Worm (Caenorhabditis elegans) whole organism, young adult: ENCODE measurements around the gene H21P03.10.

Experiments
- C06A6.2 ChIP-seq: fragments of 200-800 bp; sonication (Bioruptor generic); conservative IDR thresholded peaks from 2 replicates; pipeline ENCODE4 v1.3.6; 2022; ENCODE audit warnings: missing genetic modification characterization, missing compliant biosample characterization
- F33H1.4 ChIP-seq: fragments of 200-800 bp; sonication (Bioruptor generic); IDR thresholded peaks from 2 replicates; pipeline ENCODE4 v1.3.6; 2022; ENCODE audit warnings: missing genetic modification reagents, missing genetic modification characterization, missing compliant biosample characterization
- F37B4.10 ChIP-seq: fragments of 200-800 bp; sonication (Bioruptor generic); IDR thresholded peaks from 2 replicates; pipeline ENCODE4 v1.3.6; 2022; ENCODE audit warnings: missing genetic modification characterization, missing compliant biosample characterization
- F39B2.1 ChIP-seq: fragments of 200-800 bp; sonication (Bioruptor generic); IDR thresholded peaks from 2 replicates; pipeline ENCODE4 v1.3.6; 2022; ENCODE audit warnings: missing genetic modification reagents, missing genetic modification characterization, missing compliant biosample characterization
- T07F8.4 ChIP-seq: sonication (generic microtip); optimal IDR thresholded peaks from 2 replicates; lab custom pipeline; 2016; ENCODE audit warnings: mild to moderate bottlenecking, missing genetic modification characterization, moderate library complexity, missing compliant biosample characterization
- T26A5.8 ChIP-seq: sonication (generic microtip); optimal IDR thresholded peaks from 2 replicates; lab custom pipeline; 2016; ENCODE audit warnings: missing genetic modification characterization, missing compliant biosample characterization
- Y95B8A.8 ChIP-seq: fragments of 200-800 bp; sonication (Bioruptor generic); IDR thresholded peaks from 2 replicates; pipeline ENCODE4 v1.3.6; 2022; ENCODE audit warnings: missing genetic modification reagents, missing genetic modification characterization, missing compliant biosample characterization
- attf-5 ChIP-seq: fragments of 200-800 bp; sonication (Bioruptor generic); optimal IDR thresholded peaks from 2 replicates; lab custom pipeline; 2018; ENCODE audit warnings: mild to moderate bottlenecking, missing genetic modification characterization, missing compliant biosample characterization
- cebp-2 ChIP-seq: fragments of 200-800 bp; sonication (Bioruptor generic); IDR thresholded peaks from 2 replicates; pipeline ENCODE4 v1.3.6; 2022; ENCODE audit warnings: missing genetic modification characterization, missing compliant biosample characterization
- ceh-27 ChIP-seq: fragments of 200-800 bp; sonication (Bioruptor generic); optimal IDR thresholded peaks from 2 replicates; lab custom pipeline; 2018; ENCODE audit warnings: mild to moderate bottlenecking, missing genetic modification characterization, moderate library complexity, missing compliant biosample characterization
- ceh-58 ChIP-seq: fragments of 200-800 bp; sonication (Bioruptor generic); IDR thresholded peaks from 2 replicates; pipeline ENCODE4 v1.3.6; 2022; ENCODE audit warnings: missing genetic modification characterization, missing compliant biosample characterization
- egl-44 ChIP-seq: fragments of 200-800 bp; sonication (Bioruptor generic); IDR thresholded peaks from 2 replicates; pipeline ENCODE4 v1.3.6; 2022; ENCODE audit warnings: missing genetic modification reagents, missing genetic modification characterization, missing compliant biosample characterization
- gei-17 ChIP-seq: fragments of 200-800 bp; sonication (Bioruptor generic); optimal IDR thresholded peaks from 2 replicates; lab custom pipeline; 2018; ENCODE audit warnings: mild to moderate bottlenecking, missing genetic modification characterization, missing compliant biosample characterization
- hmg-1.2 ChIP-seq: fragments of 200-800 bp; sonication (Bioruptor generic); IDR thresholded peaks from 2 replicates; pipeline ENCODE4 v1.3.6; 2022; ENCODE audit warnings: missing genetic modification reagents, missing genetic modification characterization, missing compliant biosample characterization
- hrde-1 ChIP-seq: sonication (generic microtip); optimal IDR thresholded peaks from 2 replicates; lab custom pipeline; 2016; ENCODE audit warnings: missing genetic modification characterization, mild to moderate bottlenecking, missing compliant biosample characterization, moderate library complexity, missing genotype, missing genetic modification reagents, borderline replicate concordance
- hsf-1 ChIP-seq: fragments of 200-800 bp; sonication (Bioruptor generic); IDR thresholded peaks from 2 replicates; pipeline ENCODE4 v1.3.6; 2022; ENCODE audit warnings: missing genetic modification reagents, missing genetic modification characterization, missing compliant biosample characterization
- lag-1 ChIP-seq: fragments of 200-800 bp; sonication (Bioruptor generic); IDR thresholded peaks from 2 replicates; pipeline ENCODE4 v1.3.6; 2022; ENCODE audit warnings: missing genetic modification reagents, missing genetic modification characterization, missing compliant biosample characterization
- let-607 ChIP-seq, 2 experiments: fragments of 200-800 bp in 1 of 2; sonication (Bioruptor generic) in 1 of 2; sonication (generic microtip) in 1 of 2; optimal IDR thresholded peaks; 2 replicates each; lab custom pipeline; 2016 to 2018; ENCODE audit warnings: mild to moderate bottlenecking in 2 of 2, missing compliant biosample characterization in 2 of 2, missing genetic modification characterization in 2 of 2, moderate library complexity in 2 of 2, missing genotype in 1 of 2
- lin-40 ChIP-seq: sonication (generic microtip); optimal IDR thresholded peaks from 2 replicates; lab custom pipeline; 2016; ENCODE audit warnings: missing genetic modification characterization, mild to moderate bottlenecking, missing compliant biosample characterization, missing genotype, missing genetic modification reagents
- lin-54 ChIP-seq: fragments of 200-800 bp; sonication (Bioruptor generic); optimal IDR thresholded peaks from 2 replicates; lab custom pipeline; 2018; ENCODE audit warnings: mild to moderate bottlenecking, missing genetic modification characterization, missing compliant biosample characterization
- lsl-1 ChIP-seq: fragments of 200-800 bp; sonication (Bioruptor generic); optimal IDR thresholded peaks from 2 replicates; lab custom pipeline; 2018; ENCODE audit warnings: mild to moderate bottlenecking, missing genetic modification characterization, moderate library complexity, missing compliant biosample characterization
- madf-6 ChIP-seq: fragments of 200-800 bp; sonication (Bioruptor generic); IDR thresholded peaks from 2 replicates; pipeline ENCODE4 v1.3.6; 2022; ENCODE audit warnings: missing genetic modification reagents, missing genetic modification characterization, missing compliant biosample characterization
- nfya-1 ChIP-seq: sonication (generic microtip); optimal IDR thresholded peaks from 2 replicates; lab custom pipeline; 2017; ENCODE audit warnings: antibody characterized with exemption, missing compliant biosample characterization, missing genetic modification characterization, borderline replicate concordance; ENCODE audit not compliant: insufficient read depth
- nhr-120 ChIP-seq: fragments of 200-800 bp; sonication (Bioruptor generic); IDR thresholded peaks from 2 replicates; pipeline ENCODE4 v1.3.6; 2022; ENCODE audit warnings: missing genetic modification characterization, missing compliant biosample characterization
- nhr-80 ChIP-seq: sonication (generic microtip); optimal IDR thresholded peaks from 2 replicates; lab custom pipeline; 2016; ENCODE audit warnings: missing genetic modification characterization, missing compliant biosample characterization
- rcor-1 ChIP-seq: fragments of 200-800 bp; sonication (Bioruptor generic); IDR thresholded peaks from 2 replicates; pipeline ENCODE4 v1.3.6; 2022; ENCODE audit warnings: missing genetic modification reagents, missing genetic modification characterization, missing compliant biosample characterization
- rec-8 ChIP-seq, 2 experiments: sonication (generic microtip); optimal IDR thresholded peaks; 2 replicates each; lab custom pipeline; 2016; ENCODE audit warnings: mild to moderate bottlenecking in 2 of 2, missing genetic modification characterization in 2 of 2, missing genetic modification reagents in 2 of 2, missing genotype in 2 of 2, missing biosample characterization in 1 of 2, missing compliant biosample characterization in 1 of 2, moderate library complexity in 1 of 2
- sdz-38 ChIP-seq: sonication (generic microtip); optimal IDR thresholded peaks from 2 replicates; lab custom pipeline; 2016; ENCODE audit warnings: missing genotype, missing genetic modification characterization, missing compliant biosample characterization
- sptf-2 ChIP-seq: fragments of 200-800 bp; sonication (Bioruptor generic); optimal IDR thresholded peaks from 2 replicates; lab custom pipeline; 2018; ENCODE audit warnings: mild to moderate bottlenecking, missing genetic modification characterization, missing compliant biosample characterization
- tbx-9 ChIP-seq: sonication (generic microtip); optimal IDR thresholded peaks from 2 replicates; lab custom pipeline; 2016; ENCODE audit warnings: borderline replicate concordance, missing genetic modification characterization, inconsistent platforms, missing compliant biosample characterization
- unc-130 ChIP-seq: sonication (generic microtip); optimal IDR thresholded peaks from 2 replicates; lab custom pipeline; 2016; ENCODE audit warnings: missing genetic modification reagents, missing genetic modification characterization, missing compliant biosample characterization
- xnd-1 ChIP-seq: sonication (generic microtip); optimal IDR thresholded peaks from 2 replicates; lab custom pipeline; 2016; ENCODE audit warnings: missing genotype, missing genetic modification reagents, missing genetic modification characterization, missing compliant biosample characterization
- ztf-6 ChIP-seq: fragments of 200-800 bp; sonication (Bioruptor generic); IDR thresholded peaks from 2 replicates; pipeline ENCODE4 v1.3.6; 2022; ENCODE audit warnings: missing genetic modification reagents, missing genetic modification characterization, missing compliant biosample characterization

The H21P03.10 gene

DNA sequence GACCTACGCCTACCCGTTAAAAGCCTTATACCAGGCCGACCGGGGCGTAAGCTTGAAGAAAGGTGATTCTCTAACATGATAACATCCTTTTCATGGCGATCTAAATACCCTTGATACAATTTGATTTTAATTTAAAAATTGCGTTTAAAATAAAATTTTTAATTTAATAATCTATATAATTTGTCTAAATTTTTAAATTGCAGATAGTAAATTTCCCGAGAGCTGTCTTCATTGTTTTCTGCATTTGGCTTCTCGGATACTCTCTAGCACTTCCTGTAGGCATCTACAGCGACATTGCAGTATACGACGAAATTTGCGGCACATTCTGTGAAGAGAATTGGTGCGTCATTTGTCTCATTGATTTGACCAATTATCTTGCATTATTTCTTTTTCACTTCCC lies 39.2 kb upstream of the H21P03.10 start:
- TF ChIP-seq T26A5.8 (tag; lab: Kevin White, UChicago) = no peak
- TF ChIP-seq, all 124 proteins: peak for 0

DNA sequence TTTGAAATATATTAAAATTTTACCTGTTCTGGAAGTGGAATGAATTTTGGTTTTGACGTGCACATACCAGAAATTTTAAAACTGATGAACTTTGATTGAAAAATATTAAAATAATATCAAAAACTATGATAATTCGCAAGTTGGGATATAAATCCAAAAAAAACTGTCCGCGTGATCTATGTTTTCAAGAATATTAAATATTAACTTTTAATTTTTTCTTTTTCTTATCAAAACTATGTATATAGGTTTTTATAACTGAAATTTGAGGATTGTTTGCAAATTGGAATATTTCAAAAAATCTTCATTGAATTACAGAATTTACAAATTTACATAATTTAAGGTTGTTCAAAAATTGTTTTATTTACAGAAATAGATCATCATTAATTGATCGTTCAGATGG lies 35.4 kb upstream of the H21P03.10 start, which contains the start of gene C10C6.3:
C10C6.3 (minus strand) TSS at position 101 of the 400 bp plus-strand sequence.
- TF ChIP-seq F37B4.10 (GFP tag; lab: Robert Waterston, UW) (no peak), Y95B8A.8 (GFP tag; lab: Robert Waterston, UW) (no peak), gei-17 (no peak), egl-44 (no peak), sdz-38 (no peak), hrde-1 (tag; lab: Kevin White, UChicago) (no peak), rec-8 (tag; optimal IDR thresholded peaks at IDR 0.05; lab: Kevin White, UChicago) (no peak), nfya-1 (tag; lab: Kevin White, UChicago) (no peak), cebp-2 (no peak), rcor-1 (no peak)

DNA sequence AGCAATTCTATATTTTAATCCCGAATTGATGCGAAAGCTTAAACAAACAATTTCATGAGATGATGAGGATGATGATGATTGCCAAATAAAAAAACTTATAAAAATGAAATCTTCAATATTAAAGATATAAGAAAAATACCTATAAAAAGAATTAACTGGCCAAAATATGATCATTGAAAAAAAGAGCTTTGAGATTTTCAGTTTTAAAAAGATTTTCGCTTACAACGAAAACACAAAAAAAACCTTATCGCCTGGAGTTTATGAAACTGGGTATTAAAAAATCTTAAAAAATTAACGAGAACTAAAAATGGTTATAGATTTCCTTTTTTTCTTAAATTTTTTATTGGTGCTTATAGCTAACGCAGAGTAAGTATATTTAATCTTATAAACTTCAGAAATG lies 33.1 kb upstream of the H21P03.10 start, which contains the start of gene C10C6.7:
C10C6.7 (minus strand) TSS at position 101 of the 400 bp plus-strand sequence.
- TF ChIP-seq Y95B8A.8 (GFP tag; lab: Robert Waterston, UW) = no peak
- no peak for TF ChIP-seq lin-40 (tag; lab: Kevin White, UChicago)
- TF ChIP-seq C06A6.2 = no peak
- no peak for TF ChIP-seq ztf-6 (GFP tag; lab: Robert Waterston, UW)
- TF ChIP-seq lag-1 (GFP tag; lab: Robert Waterston, UW) = no peak
- no peak for TF ChIP-seq hsf-1 (GFP tag; lab: Robert Waterston, UW)

DNA sequence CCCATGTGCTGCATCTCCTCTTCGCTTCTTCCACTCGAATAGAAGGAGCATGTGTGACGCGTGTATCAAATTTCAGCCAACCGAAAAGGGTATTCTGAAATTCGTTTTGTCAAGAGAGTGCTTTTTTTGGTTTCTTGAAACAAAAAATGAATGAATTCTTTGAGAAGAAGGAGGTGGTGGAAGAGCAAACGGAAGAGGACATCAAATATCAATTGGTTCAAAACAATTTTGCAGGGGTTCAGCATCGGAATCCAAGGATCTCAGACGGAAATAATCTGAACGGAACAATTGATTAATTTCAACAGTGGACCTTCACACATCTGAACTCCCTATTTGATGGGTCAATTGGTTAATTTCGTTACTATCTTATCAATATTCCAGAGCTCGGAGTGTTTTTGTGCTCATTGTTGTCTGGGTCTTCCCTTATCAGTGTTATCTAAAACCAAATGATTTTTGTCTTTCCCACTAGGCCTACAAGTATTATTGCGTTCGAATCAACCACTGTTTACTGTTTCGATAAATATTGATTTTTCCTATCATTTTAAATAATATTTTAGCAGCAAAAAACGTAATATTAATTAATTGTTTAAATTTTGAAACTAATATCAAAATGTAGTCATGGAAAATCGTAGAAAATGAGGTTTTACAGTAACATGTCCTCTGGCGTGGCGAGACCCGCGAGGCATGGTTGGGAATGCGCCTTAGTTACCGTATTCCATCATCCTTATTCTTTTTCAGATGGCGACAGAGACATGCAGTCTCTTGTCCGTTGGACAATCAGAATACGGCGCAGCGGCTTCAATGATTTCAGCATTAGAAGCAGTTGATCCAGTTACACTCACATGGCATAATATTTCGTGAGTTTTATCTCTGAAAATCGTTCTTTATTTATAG lies 30.6 kb upstream of the H21P03.10 start, which contains the start of the genes C10C6.13 and wht-2:
C10C6.13 (minus strand) TSS at position 51 of the 894 bp plus-strand sequence.
wht-2 (plus strand) TSS at position 739 of the 894 bp plus-strand sequence.
- no peak for TF ChIP-seq tbx-9
- TF ChIP-seq lin-54 (GFP tag; lab: Kevin White, UChicago) = no peak
- peak; percentile 86 for TF ChIP-seq lsl-1
- TF ChIP-seq F33H1.4 (GFP tag; lab: Robert Waterston, UW) = peak; percentile 80
- TF ChIP-seq xnd-1 (tag; lab: Kevin White, UChicago) = peak; percentile 71
- peak; percentile 71 for TF ChIP-seq madf-6 (GFP tag; lab: Robert Waterston, UW)
- TF ChIP-seq nhr-80 (tag; lab: Kevin White, UChicago) = peak; percentile 29

DNA sequence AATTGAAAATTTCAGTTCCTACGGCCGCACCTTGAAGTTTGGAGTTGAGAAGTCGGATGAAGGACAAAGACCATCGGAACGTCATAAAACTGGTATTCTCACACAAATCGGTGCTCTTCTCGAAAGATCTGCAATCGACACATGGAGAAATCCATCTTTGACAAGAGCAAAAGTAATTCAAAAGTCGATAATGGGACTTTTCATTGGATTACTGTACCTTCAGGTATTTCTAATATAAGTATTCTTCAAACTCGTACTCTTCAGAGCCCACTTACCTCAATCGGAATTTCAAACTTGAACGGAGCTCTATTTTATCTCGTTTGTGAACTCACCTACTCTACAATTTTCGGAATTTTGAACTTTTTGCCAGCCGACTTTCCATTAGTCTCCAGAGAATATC lies 28.5 kb upstream of the H21P03.10 start:
- TF ChIP-seq lin-54 (GFP tag; lab: Kevin White, UChicago) = no peak
- no peak for TF ChIP-seq ceh-27 (GFP tag; lab: Kevin White, UChicago)
- no peak for TF ChIP-seq unc-130
- TF ChIP-seq ceh-58 (GFP tag; lab: Robert Waterston, UW) = no peak
- no peak for TF ChIP-seq F39B2.1 (GFP tag; lab: Robert Waterston, UW)
- TF ChIP-seq sptf-2 = no peak
- no peak for TF ChIP-seq T26A5.8 (tag; lab: Kevin White, UChicago)
- TF ChIP-seq nhr-120 (GFP tag; lab: Robert Waterston, UW) = no peak
- no peak for TF ChIP-seq hmg-1.2 (GFP tag; lab: Robert Waterston, UW)
- TF ChIP-seq ztf-6 (GFP tag; lab: Robert Waterston, UW) = no peak
- no peak for TF ChIP-seq egl-44
- TF ChIP-seq T07F8.4 (tag; lab: Kevin White, UChicago) = no peak
- TF ChIP-seq let-607 (tag; optimal IDR thresholded peaks at IDR 0.05; lab: Kevin White, UChicago) = no peak
- TF ChIP-seq gei-17 = no peak
- no peak for TF ChIP-seq attf-5 (GFP tag; lab: Kevin White, UChicago)
